Fruit fly (Drosophila melanogaster) whole organism: ENCODE data around the gene Chd3.

Experiments used
- CG8478 ChIP-seq: fragments of >200 bp; optimal IDR thresholded peaks from 2 replicates; lab custom pipeline; 2018; ENCODE audit warnings: inconsistent platforms
- Dll ChIP-seq: fragments of >200 bp; optimal IDR thresholded peaks from 2 replicates; lab custom pipeline; 2017
- EcR ChIP-seq, 2 experiments: fragments of >200 bp; optimal IDR thresholded peaks; 2 replicates each; lab custom pipeline; 2017; ENCODE audit warnings: missing biosample characterization in 2 of 2, missing genetic modification characterization in 2 of 2, missing genetic modification reagents in 2 of 2
- pan ChIP-seq: fragments of >200 bp; optimal IDR thresholded peaks from 2 replicates; lab custom pipeline; 2017
- psq ChIP-seq: fragments of >200 bp; optimal IDR thresholded peaks from 2 replicates; lab custom pipeline; 2017
- usp ChIP-seq: fragments of >200 bp; optimal IDR thresholded peaks from 2 replicates; lab custom pipeline; 2017; ENCODE audit warnings: missing biosample characterization, missing genetic modification characterization, mixed read lengths

Gene Chd3

dm6 chr3L:19494954-19495353, 48.0 kb downstream of the Chd3 start:
- TF ChIP-seq pan (no peak), Dll (no peak), CG8478 (lab: Kevin White, UChicago) (no peak), psq (lab: Kevin White, UChicago) (no peak), usp (no peak), EcR (GFP tag; optimal IDR thresholded peaks at IDR 0.05; lab: Kevin White, UChicago) (no peak)

- TF ChIP-seq psq (lab: Kevin White, UChicago) (no peak), Dll (no peak), EcR (GFP tag; optimal IDR thresholded peaks at IDR 0.05; lab: Kevin White, UChicago) (no peak), pan (no peak), CG8478 (lab: Kevin White, UChicago) (no peak), usp (no peak)
Observed at dm6 chr3L:19495991-19496588, 49.1 kb downstream of the Chd3 start.

dm6 chr3L:19496600-19496999, 49.6 kb downstream of the Chd3 start:
- TF ChIP-seq pan = no peak
- TF ChIP-seq EcR (GFP tag; optimal IDR thresholded peaks at IDR 0.05; lab: Kevin White, UChicago) = no peak
- TF ChIP-seq psq (lab: Kevin White, UChicago) = no peak
- no peak for TF ChIP-seq Dll
- TF ChIP-seq CG8478 (lab: Kevin White, UChicago) = no peak
- TF ChIP-seq usp = no peak

- TF ChIP-seq usp (no peak), CG8478 (lab: Kevin White, UChicago) (no peak), EcR (GFP tag; optimal IDR thresholded peaks at IDR 0.05; lab: Kevin White, UChicago) (no peak), Dll (no peak), pan (no peak), psq (lab: Kevin White, UChicago) (no peak)
Observed at dm6 chr3L:19497135-19497534, 50.2 kb downstream of the Chd3 start.

- TF ChIP-seq Dll (no peak), CG8478 (lab: Kevin White, UChicago) (no peak), psq (lab: Kevin White, UChicago) (no peak), pan (no peak), usp (no peak), EcR (GFP tag; optimal IDR thresholded peaks at IDR 0.05; lab: Kevin White, UChicago) (no peak)
Observed at dm6 chr3L:19497623-19498022, 50.6 kb downstream of the Chd3 start, which contains the start of gene CG9449. TSS of gene CG9449 (minus strand) at chr3L:19497723.

dm6 chr3L:19499334-19499733, 52.4 kb downstream of the Chd3 start:
- TF ChIP-seq pan = no peak
- no peak for TF ChIP-seq usp
- TF ChIP-seq psq (lab: Kevin White, UChicago) = no peak
- no peak for TF ChIP-seq CG8478 (lab: Kevin White, UChicago)
- TF ChIP-seq EcR (GFP tag; optimal IDR thresholded peaks at IDR 0.05; lab: Kevin White, UChicago) = no peak
- TF ChIP-seq Dll = no peak
